Fruit fly (Drosophila melanogaster) whole organism, embryonic: ENCODE results near the gene CG13896.

Experiments used
- Ada2b ChIP-seq: fragments of 200-800 bp; sonication (Bioruptor generic); IDR thresholded peaks from 2 replicates; pipeline ENCODE4 v1.3.6; 2022; ENCODE audit warnings: missing biosample characterization, missing genetic modification characterization
- Atf-2 ChIP-seq: fragments of 200-800 bp; sonication (Bioruptor generic); optimal IDR thresholded peaks from 2 replicates; lab custom pipeline; 2016; ENCODE audit warnings: missing biosample characterization, missing genetic modification characterization
- B-H2 ChIP-seq: fragments of 200-800 bp; sonication (Bioruptor generic); optimal IDR thresholded peaks from 2 replicates; lab custom pipeline; 2018; ENCODE audit warnings: missing biosample characterization, mild to moderate bottlenecking, missing genetic modification characterization
- CG10321 ChIP-seq: fragments of 200-800 bp; sonication (Bioruptor generic); IDR thresholded peaks from 2 replicates; pipeline ENCODE4 v1.3.6; 2022; ENCODE audit warnings: missing biosample characterization, missing genetic modification characterization
- CG10366 ChIP-seq: fragments of 200-800 bp; sonication (Bioruptor generic); IDR thresholded peaks from 2 replicates; pipeline ENCODE4 v1.3.6; 2022; ENCODE audit warnings: missing biosample characterization, missing genetic modification characterization
- CG10565 ChIP-seq: fragments of 200-800 bp; sonication (Bioruptor generic); optimal IDR thresholded peaks from 3 replicates; lab custom pipeline; 2016; ENCODE audit warnings: missing biosample characterization, mild to moderate bottlenecking, missing genetic modification characterization
- CG10959 ChIP-seq: fragments of 200-800 bp; sonication (Bioruptor generic); IDR thresholded peaks from 2 replicates; pipeline ENCODE4 v1.3.6; 2022; ENCODE audit warnings: missing biosample characterization, missing genetic modification characterization
- CG11085 ChIP-seq: fragments of 200-800 bp; sonication (Bioruptor generic); IDR thresholded peaks from 2 replicates; pipeline ENCODE4 v1.3.6; 2022; ENCODE audit warnings: missing biosample characterization, missing genetic modification characterization
- CG11093 ChIP-seq: fragments of 200-800 bp; sonication (Bioruptor generic); IDR thresholded peaks from 3 replicates; pipeline ENCODE4 v1.3.6; 2022; ENCODE audit warnings: missing biosample characterization, missing genetic modification characterization
- CG11723 ChIP-seq: fragments of 200-800 bp; sonication (Bioruptor generic); optimal IDR thresholded peaks from 2 replicates; lab custom pipeline; 2017; ENCODE audit warnings: missing biosample characterization, mild to moderate bottlenecking, missing genetic modification characterization
- CG1233 ChIP-seq: fragments of 200-800 bp; sonication (Bioruptor generic); optimal IDR thresholded peaks from 4 replicates; lab custom pipeline; 2018; ENCODE audit warnings: missing biosample characterization, mild to moderate bottlenecking, missing genetic modification characterization
- CG12744 ChIP-seq: fragments of 200-800 bp; sonication (Bioruptor generic); optimal IDR thresholded peaks from 2 replicates; lab custom pipeline; 2016; ENCODE audit warnings: missing biosample characterization, missing genetic modification characterization
- CG14014 ChIP-seq: fragments of 200-800 bp; sonication (Bioruptor generic); IDR thresholded peaks from 2 replicates; pipeline ENCODE4 v1.3.6; 2022; ENCODE audit warnings: missing biosample characterization, missing genetic modification characterization
- CG17186 ChIP-seq: fragments of 200-800 bp; sonication (Bioruptor generic); optimal IDR thresholded peaks from 3 replicates; lab custom pipeline; 2017; ENCODE audit warnings: missing biosample characterization, missing genetic modification reagents, missing genetic modification characterization
- CG17612 ChIP-seq: fragments of 200-800 bp; sonication (Bioruptor generic); IDR thresholded peaks from 2 replicates; pipeline ENCODE4 v1.3.6; 2022; ENCODE audit warnings: missing biosample characterization, missing genetic modification characterization
- CG17802 ChIP-seq: fragments of 200-800 bp; sonication (Bioruptor generic); optimal IDR thresholded peaks from 2 replicates; lab custom pipeline; 2018; ENCODE audit warnings: missing biosample characterization, mild to moderate bottlenecking, missing genetic modification characterization, moderate library complexity
- CG2678 ChIP-seq: fragments of 200-800 bp; sonication (Bioruptor generic); optimal IDR thresholded peaks from 3 replicates; lab custom pipeline; 2019; ENCODE audit warnings: missing biosample characterization, mild to moderate bottlenecking, missing genetic modification characterization, moderate library complexity
- CG2889 ChIP-seq: fragments of 200-800 bp; sonication (Bioruptor generic); IDR thresholded peaks from 3 replicates; pipeline ENCODE4 v1.3.6; 2022; ENCODE audit warnings: missing biosample characterization, missing genetic modification characterization
- CG31441 ChIP-seq: fragments of 200-800 bp; sonication (Bioruptor generic); IDR thresholded peaks from 2 replicates; pipeline ENCODE4 v1.3.6; 2022; ENCODE audit warnings: missing biosample characterization, missing genetic modification characterization
- CG5180 ChIP-seq: fragments of 200-800 bp; sonication (Bioruptor generic); optimal IDR thresholded peaks from 3 replicates; lab custom pipeline; 2017; ENCODE audit warnings: missing biosample characterization, missing genetic modification characterization, mild to moderate bottlenecking, moderate library complexity, missing genetic modification reagents
- CG6175 ChIP-seq: fragments of 200-800 bp; sonication (Bioruptor generic); IDR thresholded peaks from 3 replicates; pipeline ENCODE4 v1.3.6; 2022; ENCODE audit warnings: missing biosample characterization, missing genetic modification characterization
- CG6765 ChIP-seq: fragments of 200-800 bp; sonication (Bioruptor generic); optimal IDR thresholded peaks from 3 replicates; lab custom pipeline; 2017; ENCODE audit warnings: missing biosample characterization, mild to moderate bottlenecking, missing genetic modification characterization
- CG8089 ChIP-seq: fragments of 200-800 bp; sonication (Bioruptor generic); optimal IDR thresholded peaks from 3 replicates; lab custom pipeline; 2016; ENCODE audit warnings: missing biosample characterization, missing genetic modification characterization
- CG8359 ChIP-seq: fragments of 200-800 bp; sonication (Bioruptor generic); optimal IDR thresholded peaks from 2 replicates; lab custom pipeline; 2017; ENCODE audit warnings: missing biosample characterization, mild to moderate bottlenecking, missing genetic modification characterization, borderline replicate concordance
- CG8924 ChIP-seq: fragments of 200-800 bp; optimal IDR thresholded peaks from 3 replicates; lab custom pipeline; 2019; ENCODE audit warnings: missing biosample characterization, mild to moderate bottlenecking, missing genetic modification characterization, moderate library complexity
- CG9437 ChIP-seq: fragments of 200-800 bp; sonication (Bioruptor generic); optimal IDR thresholded peaks from 2 replicates; lab custom pipeline; 2018; ENCODE audit warnings: missing biosample characterization, mild to moderate bottlenecking, missing genetic modification characterization
- CG9876 ChIP-seq: fragments of 200-800 bp; sonication (Bioruptor generic); optimal IDR thresholded peaks from 2 replicates; lab custom pipeline; 2016; ENCODE audit warnings: missing biosample characterization, missing genetic modification characterization
- Deaf1 ChIP-seq: fragments of 200-800 bp; optimal IDR thresholded peaks from 3 replicates; lab custom pipeline; 2019; ENCODE audit warnings: missing biosample characterization, mild to moderate bottlenecking, missing genetic modification characterization, moderate library complexity
- Dip3 ChIP-seq: fragments of 200-800 bp; sonication (Bioruptor generic); optimal IDR thresholded peaks from 3 replicates; lab custom pipeline; 2016; ENCODE audit warnings: missing biosample characterization, missing genetic modification characterization
- Dp ChIP-seq: fragments of 200-800 bp; sonication (Bioruptor generic); optimal IDR thresholded peaks from 2 replicates; lab custom pipeline; 2018; ENCODE audit warnings: missing biosample characterization, mild to moderate bottlenecking, missing genetic modification characterization, moderate library complexity
- E2f1 ChIP-seq: fragments of 200-800 bp; sonication (Bioruptor generic); IDR thresholded peaks from 2 replicates; pipeline ENCODE4 v1.3.6; 2022; ENCODE audit warnings: missing biosample characterization, missing genetic modification characterization
- E2f2 ChIP-seq: fragments of 200-800 bp; sonication (Bioruptor generic); IDR thresholded peaks from 2 replicates; pipeline ENCODE4 v1.3.6; 2022; ENCODE audit warnings: missing biosample characterization, missing genetic modification characterization
- GATAe ChIP-seq: fragments of 200-800 bp; sonication (Bioruptor generic); conservative IDR thresholded peaks from 2 replicates; pipeline ENCODE4 v1.3.6; 2022; ENCODE audit warnings: missing biosample characterization, missing genetic modification characterization
- NC2α ChIP-seq: fragments of 200-800 bp; sonication (Bioruptor generic); optimal IDR thresholded peaks from 2 replicates; lab custom pipeline; 2016; ENCODE audit warnings: missing biosample characterization, missing genetic modification characterization
- NK7.1 ChIP-seq: fragments of 200-800 bp; sonication (Bioruptor generic); optimal IDR thresholded peaks from 3 replicates; lab custom pipeline; 2016; ENCODE audit warnings: missing biosample characterization, missing genetic modification characterization
- Oaz ChIP-seq: fragments of 200-800 bp; sonication (Bioruptor generic); IDR thresholded peaks from 2 replicates; pipeline ENCODE4 v1.3.6; 2022; ENCODE audit warnings: missing biosample characterization, missing genetic modification characterization
- Xbp1 ChIP-seq: fragments of 200-800 bp; sonication (Bioruptor generic); optimal IDR thresholded peaks from 3 replicates; lab custom pipeline; 2016; ENCODE audit warnings: missing biosample characterization, mild to moderate bottlenecking, missing genetic modification characterization
- bcd ChIP-seq: fragments of 200-800 bp; sonication (Bioruptor generic); optimal IDR thresholded peaks from 2 replicates; lab custom pipeline; 2017; ENCODE audit warnings: missing biosample characterization, mild to moderate bottlenecking, missing genetic modification characterization
- bowl ChIP-seq: fragments of 200-800 bp; sonication (Bioruptor generic); IDR thresholded peaks from 2 replicates; pipeline ENCODE4 v1.3.6; 2022; ENCODE audit warnings: missing biosample characterization, missing genetic modification characterization
- cas ChIP-seq: fragments of 200-800 bp; sonication (Bioruptor generic); IDR thresholded peaks from 2 replicates; pipeline ENCODE4 v1.3.6; 2022; ENCODE audit warnings: missing biosample characterization, missing genetic modification characterization
- corto ChIP-seq: fragments of 200-800 bp; sonication (Bioruptor generic); optimal IDR thresholded peaks from 2 replicates; lab custom pipeline; 2016; ENCODE audit warnings: missing biosample characterization, mild to moderate bottlenecking, missing genetic modification characterization, moderate library complexity
- crc ChIP-seq: fragments of 200-800 bp; sonication (Bioruptor generic); optimal IDR thresholded peaks from 2 replicates; lab custom pipeline; 2016; ENCODE audit warnings: missing biosample characterization, missing genetic modification characterization
- dysf ChIP-seq: fragments of 200-800 bp; sonication (Bioruptor generic); IDR thresholded peaks from 3 replicates; pipeline ENCODE4 v1.3.6; 2022; ENCODE audit warnings: missing biosample characterization, missing genetic modification characterization
- gro ChIP-seq: fragments of 200-800 bp; sonication (Bioruptor generic); optimal IDR thresholded peaks from 2 replicates; lab custom pipeline; 2016; ENCODE audit warnings: missing biosample characterization, missing genetic modification characterization
- hth ChIP-seq: fragments of >200 bp; optimal IDR thresholded peaks from 2 replicates; lab custom pipeline; 2017; ENCODE audit warnings: inconsistent platforms
- jigr1 ChIP-seq: fragments of 200-800 bp; sonication (Bioruptor generic); IDR thresholded peaks from 3 replicates; pipeline ENCODE4 v1.3.6; 2022; ENCODE audit warnings: missing biosample characterization, missing genetic modification characterization
- lmd ChIP-seq: fragments of 200-800 bp; sonication (Bioruptor generic); IDR thresholded peaks from 2 replicates; pipeline ENCODE4 v1.3.6; 2022; ENCODE audit warnings: missing biosample characterization, missing genetic modification characterization
- onecut ChIP-seq: fragments of 200-800 bp; sonication (Bioruptor generic); IDR thresholded peaks from 2 replicates; pipeline ENCODE4 v1.3.6; 2022; ENCODE audit warnings: missing biosample characterization, missing genetic modification characterization
- sr ChIP-seq: fragments of 200-800 bp; sonication (Bioruptor generic); IDR thresholded peaks from 3 replicates; pipeline ENCODE4 v1.3.6; 2022; ENCODE audit warnings: missing biosample characterization, missing genetic modification characterization
- sug ChIP-seq: fragments of 200-800 bp; optimal IDR thresholded peaks from 2 replicates; lab custom pipeline; 2019; ENCODE audit warnings: missing biosample characterization, mild to moderate bottlenecking, missing genetic modification characterization, moderate library complexity
- trh ChIP-seq: fragments of 200-800 bp; sonication (Bioruptor generic); optimal IDR thresholded peaks from 2 replicates; lab custom pipeline; 2016; ENCODE audit warnings: missing biosample characterization, missing genetic modification characterization
- tx ChIP-seq: fragments of 200-800 bp; sonication (Bioruptor generic); optimal IDR thresholded peaks from 2 replicates; lab custom pipeline; 2016; ENCODE audit warnings: missing biosample characterization, missing genetic modification characterization
- zen ChIP-seq: fragments of 200-800 bp; sonication (Bioruptor generic); optimal IDR thresholded peaks from 3 replicates; lab custom pipeline; 2018; ENCODE audit warnings: missing biosample characterization, mild to moderate bottlenecking, missing genetic modification characterization, moderate library complexity

CG13896 gene

dm6 chr3L:749199-749538, 37.5 kb upstream of the CG13896 start, which contains the start of gene emc (continued):
- TF ChIP-seq E2f1 (GFP tag; lab: Robert Waterston, UW) = peak; percentile 10; the same call in 1 of the 2 replicates
- no peak for TF ChIP-seq GATAe
- no peak for TF ChIP-seq CG10959
- TF ChIP-seq CG10565 (GFP tag; lab: Kevin White, UChicago) = no peak
- TF ChIP-seq CG5180 (GFP tag; lab: Kevin White, UChicago) = peak; percentile 75
- TF ChIP-seq CG31441 (GFP tag; lab: Robert Waterston, UW) = peak; percentile 39; the same call in 1 of the 2 replicates
- no peak for TF ChIP-seq cas (GFP tag; lab: Robert Waterston, UW)
- no peak for TF ChIP-seq lmd (GFP tag; lab: Robert Waterston, UW)
- TF ChIP-seq CG2889 (GFP tag; lab: Robert Waterston, UW) = no peak
- TF ChIP-seq CG6765 (GFP tag; lab: Kevin White, UChicago) = peak; percentile 74
- peak; percentile 75 for TF ChIP-seq onecut
- peak; percentile 53 for TF ChIP-seq sug (tag; lab: Kevin White, UChicago)
- peak; percentile 22; the same call in 1 of the 2 replicates for TF ChIP-seq CG10366
- TF ChIP-seq CG12744 (GFP tag; lab: Kevin White, UChicago) = no peak
- no peak for TF ChIP-seq CG11093 (GFP tag; lab: Robert Waterston, UW)
- TF ChIP-seq tx (GFP tag; lab: Kevin White, UChicago) = peak; percentile 2
- TF ChIP-seq CG8924 = peak; percentile 45
- peak; percentile 8 for TF ChIP-seq zen (tag; lab: Kevin White, UChicago)
- TF ChIP-seq CG17186 = no peak
- no peak for TF ChIP-seq CG1233
- TF ChIP-seq CG17802 = no peak
- TF ChIP-seq CG2678 (tag; lab: Kevin White, UChicago) = peak; percentile 44
- TF ChIP-seq CG8089 = peak; percentile 14
- TF ChIP-seq bcd (GFP tag; lab: Kevin White, UChicago) = peak; percentile 63
- no peak for TF ChIP-seq CG17612 (GFP tag; lab: Robert Waterston, UW)
- TF ChIP-seq crc (GFP tag; lab: Kevin White, UChicago) = peak; percentile 9
- no peak for TF ChIP-seq Atf-2 (GFP tag; lab: Kevin White, UChicago)
- TF ChIP-seq Dp (GFP tag; lab: Kevin White, UChicago) = no peak
- TF ChIP-seq E2f2 (GFP tag; lab: Robert Waterston, UW) = peak; percentile 44; the same call in 1 of the 2 replicates
- TF ChIP-seq Dip3 = no peak
- no peak for TF ChIP-seq CG9437 (GFP tag; lab: Kevin White, UChicago)
- TF ChIP-seq corto (GFP tag; lab: Kevin White, UChicago) = no peak
- peak; percentile 27; the same call in 1 of the 2 replicates for TF ChIP-seq CG14014 (GFP tag; lab: Robert Waterston, UW)
- TF ChIP-seq dysf (GFP tag; lab: Robert Waterston, UW) = peak; percentile 26; the same call in 1 of the 3 replicates
- TF ChIP-seq CG11723 (GFP tag; lab: Kevin White, UChicago) = peak; percentile 36
- 0 out of 2 replicates have a peak, but pooled peaks have one; percentile 32 for TF ChIP-seq CG10321 (GFP tag; lab: Robert Waterston, UW)
- TF ChIP-seq NK7.1 (GFP tag; lab: Kevin White, UChicago) = peak; percentile 22
- no peak for TF ChIP-seq hth
- peak; percentile 80; the same call in 1 of the 2 replicates for TF ChIP-seq bowl (GFP tag; lab: Robert Waterston, UW)
- TF ChIP-seq CG11085 (GFP tag; lab: Robert Waterston, UW) = no peak
- no peak for TF ChIP-seq Ada2b (GFP tag; lab: Robert Waterston, UW)
- TF ChIP-seq sr (GFP tag; lab: Robert Waterston, UW) = peak; percentile 61; the same call in 2 of the 3 replicates
- TF ChIP-seq jigr1 (GFP tag; lab: Robert Waterston, UW) = no peak
- TF ChIP-seq B-H2 (GFP tag; lab: Kevin White, UChicago) = peak; percentile 80
- TF ChIP-seq NC2α = peak; percentile 51
- TF ChIP-seq gro (GFP tag; lab: Kevin White, UChicago) = peak; percentile 84
- TF ChIP-seq CG6175 (GFP tag; lab: Robert Waterston, UW) = no peak
- peak; percentile 19 for TF ChIP-seq Xbp1
- no peak for TF ChIP-seq trh (GFP tag; lab: Kevin White, UChicago)
- peak; percentile 100 for TF ChIP-seq Deaf1 (tag; lab: Kevin White, UChicago)
- no peak for TF ChIP-seq CG8359
- no peak for TF ChIP-seq Oaz (GFP tag; lab: Robert Waterston, UW)
- peak; percentile 35 for TF ChIP-seq CG9876
